Fruit fly (Drosophila melanogaster): ENCODE data around the gene CG31253.

Gene CG31253

dm6 chr3R:27937752-27938694, 22.4 kb downstream of the CG31253 start, which contains the start of the genes NSD and BOD1 (continued):
- TF ChIP-seq CG15073 (GFP tag; optimal IDR thresholded peaks at IDR 0.05) = no peak
- TF ChIP-seq PHDP (tag; optimal IDR thresholded peaks at IDR 0.05) = no peak
- TF ChIP-seq Antp (GFP tag; optimal IDR thresholded peaks at IDR 0.05) = peak; percentile 24
- peak; percentile 27; the same call in 1 of the 3 replicates for TF ChIP-seq CG7357 (GFP tag; IDR thresholded peaks at IDR 0.05)
- TF ChIP-seq CG10959 (GFP tag; IDR thresholded peaks at IDR 0.05) = peak; percentile 38; the same call in 1 of the 2 replicates
- TF ChIP-seq hth (optimal IDR thresholded peaks at IDR 0.05) = no peak
- TF ChIP-seq CG11247 (GFP tag; IDR thresholded peaks at IDR 0.05) = peak; percentile 76
- peak; percentile 52 for TF ChIP-seq Hr3 (GFP tag; optimal IDR thresholded peaks at IDR 0.05)
- peak; percentile 52; the same call in 1 of the 2 replicates for TF ChIP-seq HLH3B (GFP tag; IDR thresholded peaks at IDR 0.05)
- TF ChIP-seq tin (GFP tag; optimal IDR thresholded peaks at IDR 0.05) = peak; percentile 64
- peak; percentile 79 for TF ChIP-seq Dbx (GFP tag; IDR thresholded peaks at IDR 0.05)
- no peak for TF ChIP-seq repo (GFP tag; optimal IDR thresholded peaks at IDR 0.05)
- no peak for TF ChIP-seq CG8089 (GFP tag; optimal IDR thresholded peaks at IDR 0.05)
- no peak for TF ChIP-seq Hey (tag; optimal IDR thresholded peaks at IDR 0.05)
- no peak for TF ChIP-seq D19B (GFP tag; optimal IDR thresholded peaks at IDR 0.05)
- TF ChIP-seq CG8478 (optimal IDR thresholded peaks at IDR 0.05) = no peak
- no peak for TF ChIP-seq Side (GFP tag; optimal IDR thresholded peaks at IDR 0.05)
- TF ChIP-seq Fer2 (tag; optimal IDR thresholded peaks at IDR 0.05) = peak; percentile 27
- peak in 1 of 2 experiments; percentile 26 for TF ChIP-seq chif (GFP tag; optimal IDR thresholded peaks at IDR 0.05)
- no peak for TF ChIP-seq bab2 (GFP tag; optimal IDR thresholded peaks at IDR 0.05)
- TF ChIP-seq Lpt (GFP tag; optimal IDR thresholded peaks at IDR 0.05) = no peak
- no peak for TF ChIP-seq pnt (GFP tag; optimal IDR thresholded peaks at IDR 0.05)
- no peak for TF ChIP-seq Hmx (GFP tag; optimal IDR thresholded peaks at IDR 0.05)
- no peak for TF ChIP-seq trh (GFP tag; optimal IDR thresholded peaks at IDR 0.05)
- peak; percentile 95 for TF ChIP-seq CG16813 (GFP tag; IDR thresholded peaks at IDR 0.05; ENCODE audit: partially characterized antibody)
- peak; percentile 35 for TF ChIP-seq CG1233 (GFP tag; optimal IDR thresholded peaks at IDR 0.05)
- peak; percentile 64 for TF ChIP-seq CG15514 (GFP tag; optimal IDR thresholded peaks at IDR 0.05)
- TF ChIP-seq CG1647 (GFP tag; optimal IDR thresholded peaks at IDR 0.05) = peak; percentile 27
- TF ChIP-seq CG42726 (GFP tag; IDR thresholded peaks at IDR 0.05; ENCODE audit: partially characterized antibody) = peak; percentile 98
- no peak for TF ChIP-seq Mes4 (GFP tag; optimal IDR thresholded peaks at IDR 0.05)
- peak; percentile 82 for TF ChIP-seq CG11085 (GFP tag; IDR thresholded peaks at IDR 0.05)
- no peak for TF ChIP-seq Dfd (GFP tag; optimal IDR thresholded peaks at IDR 0.05)
- peak; percentile 98 for TF ChIP-seq bbx (GFP tag; IDR thresholded peaks at IDR 0.05; ENCODE audit: partially characterized antibody)
- peak; percentile 21 for TF ChIP-seq CG6813 (GFP tag; optimal IDR thresholded peaks at IDR 0.05)
- peak; percentile 85 for TF ChIP-seq NFAT (GFP tag; IDR thresholded peaks at IDR 0.05)
- TF ChIP-seq Doc3 (GFP tag; IDR thresholded peaks at IDR 0.05; ENCODE audit: partially characterized antibody) = peak; percentile 67
- TF ChIP-seq phol (tag; optimal IDR thresholded peaks at IDR 0.05) = peak; percentile 63
- peak; percentile 42 for TF ChIP-seq mirr (GFP tag; optimal IDR thresholded peaks at IDR 0.05)
- TF ChIP-seq sob (GFP tag; IDR thresholded peaks at IDR 0.05) = peak; percentile 86
- TF ChIP-seq CG13894 (tag; optimal IDR thresholded peaks at IDR 0.05) = no peak
- TF ChIP-seq bsh (GFP tag; optimal IDR thresholded peaks at IDR 0.05) = peak in 1 of 2 experiments; percentile 51
- peak; percentile 5 for TF ChIP-seq Sin3A (optimal IDR thresholded peaks at IDR 0.05)
- TF ChIP-seq CG6683 (GFP tag; optimal IDR thresholded peaks at IDR 0.05) = no peak
- peak; percentile 27 for TF ChIP-seq B-H2 (GFP tag; optimal IDR thresholded peaks at IDR 0.05)
- TF ChIP-seq Ravus (GFP tag; IDR thresholded peaks at IDR 0.05) = peak; percentile 15; the same call in 1 of the 2 replicates
- TF ChIP-seq kah (GFP tag; optimal IDR thresholded peaks at IDR 0.05) = no peak
- TF ChIP-seq hb (GFP tag; IDR thresholded peaks at IDR 0.05; ENCODE audit: partially characterized antibody) = peak; percentile 96
- TF ChIP-seq Ets97D (GFP tag; optimal IDR thresholded peaks at IDR 0.05) = peak; percentile 35
- peak; percentile 40 for TF ChIP-seq seq (GFP tag; IDR thresholded peaks at IDR 0.05)
